Worm (Caenorhabditis elegans): ENCODE results near the gene F37C4.6.
A peak's percentile ranks its signal among the peaks of the same experiment; 100 is the strongest.

The F37C4.6 gene

DNA sequence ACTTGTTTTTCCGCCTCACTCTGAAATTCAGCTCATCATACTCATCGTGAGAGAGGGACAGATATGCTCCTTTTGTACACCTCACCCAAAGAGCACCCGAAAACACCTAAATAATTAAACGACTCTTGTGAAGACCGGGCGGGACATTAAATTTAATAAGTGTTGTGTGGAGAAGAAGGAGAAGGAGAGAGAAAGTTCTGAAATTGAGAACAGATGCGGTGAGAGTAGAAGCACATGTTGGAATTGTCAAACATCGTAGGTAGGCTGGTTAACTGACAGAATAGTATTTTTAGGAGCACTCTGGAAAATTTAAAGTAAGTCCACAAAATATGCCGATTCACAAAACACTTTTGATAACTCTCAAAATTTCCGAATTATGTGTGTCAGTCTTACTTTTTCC lies 24.6 kb downstream of the F37C4.6 start:
- no peak for TF ChIP-seq flt-1 (GFP tag; IDR thresholded peaks at IDR 0.05)
- no peak for TF ChIP-seq ztf-23 (GFP tag; IDR thresholded peaks at IDR 0.05)
- no peak for TF ChIP-seq med-1 (GFP tag; optimal IDR thresholded peaks at IDR 0.05; ENCODE audit: insufficient read depth)
- no peak for TF ChIP-seq tab-1 (GFP tag; IDR thresholded peaks at IDR 0.05)
- TF ChIP-seq T22C8.4 (GFP tag; IDR thresholded peaks at IDR 0.05), result no peak
- TF ChIP-seq ref-1 (GFP tag; conservative IDR thresholded peaks at IDR 0.05), result no peak
- TF ChIP-seq klf-2 (GFP tag; conservative IDR thresholded peaks at IDR 0.05), result no peak
- TF ChIP-seq ztf-29 (GFP tag; IDR thresholded peaks at IDR 0.05), result no peak

DNA sequence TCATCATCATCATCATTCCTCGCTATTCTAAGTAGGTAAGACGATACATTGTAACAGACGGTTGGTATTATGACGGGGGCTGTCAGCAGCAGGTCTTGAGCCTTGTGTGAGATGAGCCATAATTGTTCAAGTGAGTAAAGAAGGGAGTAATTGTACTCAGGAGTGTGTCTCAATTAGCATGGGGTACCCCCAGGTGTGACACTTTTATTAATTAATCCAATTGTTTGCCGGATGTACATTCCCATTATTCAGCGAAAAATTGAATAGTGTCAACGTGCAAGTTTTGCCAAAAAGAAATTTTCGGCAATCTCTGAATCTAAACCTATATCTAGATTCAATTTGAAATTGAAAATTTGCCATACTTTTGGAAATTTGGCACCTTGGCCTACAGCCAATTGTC lies 29.1 kb downstream of the F37C4.6 start:
- TF ChIP-seq klf-2 (GFP tag; conservative IDR thresholded peaks at IDR 0.05) (no peak), ref-1 (GFP tag; conservative IDR thresholded peaks at IDR 0.05) (no peak), med-1 (GFP tag; optimal IDR thresholded peaks at IDR 0.05; ENCODE audit: insufficient read depth) (no peak), ztf-23 (GFP tag; IDR thresholded peaks at IDR 0.05) (no peak), cog-1 (tag; optimal IDR thresholded peaks at IDR 0.05) (no peak), T22C8.4 (GFP tag; IDR thresholded peaks at IDR 0.05) (no peak), flt-1 (GFP tag; IDR thresholded peaks at IDR 0.05) (no peak), ztf-29 (GFP tag; IDR thresholded peaks at IDR 0.05) (no peak), tab-1 (GFP tag; IDR thresholded peaks at IDR 0.05) (no peak)

DNA sequence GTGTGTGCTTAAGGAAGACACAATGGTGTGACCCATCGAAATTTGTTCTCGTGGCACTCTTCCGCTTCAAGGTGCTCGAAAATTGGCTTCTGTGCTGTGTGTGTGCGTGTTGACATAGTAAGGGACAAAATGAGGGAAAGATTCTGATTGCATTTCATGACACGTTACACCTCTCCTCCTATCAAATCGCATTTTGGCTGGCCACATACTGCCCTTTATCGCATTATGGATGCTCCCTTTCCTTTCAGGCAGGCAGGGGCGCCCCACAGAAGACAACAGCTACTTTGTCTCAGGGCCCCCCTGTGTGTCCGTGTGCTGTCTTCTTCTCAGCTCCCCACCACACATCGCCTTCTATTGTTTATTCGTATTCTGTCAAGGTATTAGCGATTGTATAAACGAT lies 30.6 kb downstream of the F37C4.6 start:
- no peak for TF ChIP-seq T22C8.4 (GFP tag; IDR thresholded peaks at IDR 0.05)
- TF ChIP-seq med-1 (GFP tag; optimal IDR thresholded peaks at IDR 0.05; ENCODE audit: insufficient read depth), result no peak
- TF ChIP-seq flt-1 (GFP tag; IDR thresholded peaks at IDR 0.05), result no peak

DNA sequence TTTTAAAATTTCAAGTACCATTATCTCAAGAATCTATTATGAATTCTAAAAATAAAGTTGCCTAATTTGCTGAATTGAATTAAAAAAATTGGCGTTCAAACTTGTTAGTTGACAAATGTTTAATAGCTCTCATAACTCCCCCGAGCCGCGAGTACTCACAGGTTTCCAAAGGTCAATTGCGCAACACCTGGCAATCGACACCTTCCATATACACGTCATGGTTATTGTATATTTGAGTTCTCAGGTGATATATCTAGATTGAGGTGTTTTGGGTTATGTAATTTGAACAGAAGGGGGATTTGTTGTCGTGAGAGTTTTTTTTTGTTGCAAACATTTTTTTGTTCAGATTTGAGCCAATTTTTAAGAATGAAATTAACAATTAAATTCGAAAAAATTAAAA lies 33.5 kb downstream of the F37C4.6 start:
- TF ChIP-seq ref-1 (GFP tag; conservative IDR thresholded peaks at IDR 0.05), result no peak
- TF ChIP-seq T22C8.4 (GFP tag; IDR thresholded peaks at IDR 0.05), result no peak
- no peak for TF ChIP-seq flt-1 (GFP tag; IDR thresholded peaks at IDR 0.05)
- no peak for TF ChIP-seq cog-1 (tag; optimal IDR thresholded peaks at IDR 0.05)
- no peak for TF ChIP-seq tab-1 (GFP tag; IDR thresholded peaks at IDR 0.05)
- TF ChIP-seq ztf-29 (GFP tag; IDR thresholded peaks at IDR 0.05), result no peak
- TF ChIP-seq med-1 (GFP tag; optimal IDR thresholded peaks at IDR 0.05; ENCODE audit: insufficient read depth), result no peak
- TF ChIP-seq ztf-23 (GFP tag; IDR thresholded peaks at IDR 0.05), result no peak
- no peak for TF ChIP-seq klf-2 (GFP tag; conservative IDR thresholded peaks at IDR 0.05)

DNA sequence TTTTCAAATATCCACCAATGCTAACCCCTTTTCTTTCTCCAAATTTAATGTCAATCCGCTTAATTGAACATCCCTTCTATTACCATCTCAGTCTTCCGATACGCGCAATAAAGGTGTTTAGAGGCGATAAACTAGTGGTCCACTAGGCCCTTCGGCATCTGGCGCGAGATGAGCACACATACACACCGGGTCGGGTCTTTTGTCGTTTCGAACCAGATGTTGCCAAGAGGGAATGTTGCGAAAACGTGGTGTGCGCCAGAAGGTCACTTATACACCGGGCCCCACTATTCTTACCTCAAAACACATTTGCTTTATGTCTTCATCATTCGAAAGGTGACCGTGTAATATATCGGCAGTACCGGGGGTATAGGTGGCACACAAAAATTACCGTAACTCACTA lies 34.1 kb downstream of the F37C4.6 start:
- no peak for TF ChIP-seq med-1 (GFP tag; optimal IDR thresholded peaks at IDR 0.05; ENCODE audit: insufficient read depth)
- TF ChIP-seq T22C8.4 (GFP tag; IDR thresholded peaks at IDR 0.05), result peak; percentile 23; the same call in 1 of the 2 replicates

DNA sequence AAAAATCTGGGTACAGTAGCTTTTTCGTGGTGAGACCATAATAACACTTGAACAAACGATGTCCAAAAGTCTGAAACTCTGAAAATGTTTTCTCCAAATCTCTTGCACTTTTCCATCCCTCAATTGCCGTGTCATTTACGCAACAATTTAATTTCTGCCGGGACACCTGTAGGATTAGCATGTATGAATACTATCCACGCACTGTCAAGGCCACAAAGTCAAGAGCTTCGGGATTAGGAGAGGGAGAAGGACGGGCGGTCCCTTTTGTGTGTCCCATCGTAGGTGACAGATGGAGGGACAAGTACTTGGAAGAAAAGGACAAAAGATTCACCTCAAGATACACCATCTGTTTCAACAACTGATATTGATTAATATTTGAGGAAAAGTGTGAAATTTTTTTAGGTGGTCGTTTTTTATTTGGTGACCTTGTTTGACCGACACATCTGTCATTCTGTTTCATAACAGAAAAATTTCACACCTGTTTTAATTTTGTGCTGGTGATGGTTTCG lies 35.1 kb downstream of the F37C4.6 start:
- TF ChIP-seq klf-2 (GFP tag; conservative IDR thresholded peaks at IDR 0.05), result no peak
- TF ChIP-seq T22C8.4 (GFP tag; IDR thresholded peaks at IDR 0.05), result no peak
- no peak for TF ChIP-seq ztf-29 (GFP tag; IDR thresholded peaks at IDR 0.05)
- no peak for TF ChIP-seq cog-1 (tag; optimal IDR thresholded peaks at IDR 0.05)
- TF ChIP-seq med-1 (GFP tag; optimal IDR thresholded peaks at IDR 0.05; ENCODE audit: insufficient read depth), result no peak
- TF ChIP-seq tab-1 (GFP tag; IDR thresholded peaks at IDR 0.05), result no peak
- TF ChIP-seq flt-1 (GFP tag; IDR thresholded peaks at IDR 0.05), result no peak
- TF ChIP-seq ztf-23 (GFP tag; IDR thresholded peaks at IDR 0.05), result no peak
- no peak for TF ChIP-seq ref-1 (GFP tag; conservative IDR thresholded peaks at IDR 0.05)

DNA sequence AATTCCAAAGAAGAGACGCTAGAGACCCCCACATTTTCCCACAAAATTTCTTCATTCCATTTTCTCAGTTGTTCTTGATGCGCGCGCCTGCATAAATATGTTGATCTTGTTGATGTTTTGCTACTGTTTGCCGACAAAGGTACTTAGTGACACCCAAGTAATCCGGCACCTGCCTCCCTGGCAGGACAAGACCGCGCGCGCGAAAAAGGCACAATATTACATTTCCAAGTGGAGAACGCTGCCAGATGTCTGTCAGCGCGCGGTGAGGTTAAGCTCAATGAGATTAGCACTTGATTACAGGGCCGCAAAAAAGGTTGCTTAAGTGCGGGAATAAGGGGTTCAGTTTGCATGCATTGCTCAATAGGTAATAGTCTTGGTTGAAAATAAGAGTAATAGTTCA lies 36.5 kb downstream of the F37C4.6 start:
- TF ChIP-seq ref-1 (GFP tag; conservative IDR thresholded peaks at IDR 0.05) (no peak), klf-2 (GFP tag; conservative IDR thresholded peaks at IDR 0.05) (no peak), flt-1 (GFP tag; IDR thresholded peaks at IDR 0.05) (no peak), cog-1 (tag; optimal IDR thresholded peaks at IDR 0.05) (no peak), med-1 (GFP tag; optimal IDR thresholded peaks at IDR 0.05; ENCODE audit: insufficient read depth) (no peak), T22C8.4 (GFP tag; IDR thresholded peaks at IDR 0.05) (no peak), ztf-23 (GFP tag; IDR thresholded peaks at IDR 0.05) (no peak), tab-1 (GFP tag; IDR thresholded peaks at IDR 0.05) (no peak), ztf-29 (GFP tag; IDR thresholded peaks at IDR 0.05) (no peak)

DNA sequence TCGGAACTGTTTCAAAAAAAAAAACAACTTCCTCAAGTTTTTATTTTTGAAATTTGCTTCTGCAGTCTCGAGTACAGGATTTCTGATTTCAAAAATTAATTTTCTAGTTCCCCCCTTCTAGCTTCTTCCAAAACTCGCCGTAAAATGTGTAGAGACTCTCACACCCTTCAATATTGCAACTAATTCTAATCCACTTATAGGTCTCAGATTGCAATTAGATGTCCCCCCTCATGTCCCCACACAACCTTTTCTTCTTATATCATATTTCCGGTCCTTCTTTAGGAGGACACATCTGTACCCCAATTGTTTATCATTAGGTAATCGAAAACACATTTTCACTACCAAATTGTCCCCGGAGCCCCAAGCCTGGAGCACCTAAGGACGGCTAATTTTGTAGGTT lies 37.7 kb downstream of the F37C4.6 start:
- TF ChIP-seq med-1 (GFP tag; optimal IDR thresholded peaks at IDR 0.05; ENCODE audit: insufficient read depth) (no peak), cog-1 (tag; optimal IDR thresholded peaks at IDR 0.05) (no peak), ref-1 (GFP tag; conservative IDR thresholded peaks at IDR 0.05) (no peak), tab-1 (GFP tag; IDR thresholded peaks at IDR 0.05) (no peak), T22C8.4 (GFP tag; IDR thresholded peaks at IDR 0.05) (no peak), flt-1 (GFP tag; IDR thresholded peaks at IDR 0.05) (no peak), ztf-29 (GFP tag; IDR thresholded peaks at IDR 0.05) (no peak), ztf-23 (GFP tag; IDR thresholded peaks at IDR 0.05) (no peak)

DNA sequence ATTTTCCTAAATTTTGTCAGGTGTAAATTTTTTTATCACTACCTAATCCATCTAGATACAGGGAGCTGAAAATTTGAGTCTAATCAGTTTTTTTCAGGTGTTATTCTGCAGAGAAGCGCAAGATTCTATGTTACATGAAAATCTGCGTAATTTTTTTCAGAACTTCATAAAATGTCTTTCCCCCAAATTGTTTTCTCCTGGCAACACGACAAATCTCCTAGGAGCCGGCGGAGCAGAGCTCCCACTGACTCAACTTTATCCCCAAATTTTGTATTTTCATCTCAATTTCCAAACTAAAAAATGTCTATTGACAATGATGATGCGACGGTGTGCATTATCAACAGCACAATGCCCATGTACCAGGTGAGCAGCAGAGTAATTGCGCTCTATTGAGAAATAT lies 38.7 kb downstream of the F37C4.6 start, which contains the start of gene F28F9.2:
F28F9.2 (plus strand) TSS at position 301 of the 400 bp plus-strand sequence.
- TF ChIP-seq cog-1 (tag; optimal IDR thresholded peaks at IDR 0.05), result no peak
- TF ChIP-seq ref-1 (GFP tag; conservative IDR thresholded peaks at IDR 0.05), result no peak
- no peak for TF ChIP-seq med-1 (GFP tag; optimal IDR thresholded peaks at IDR 0.05; ENCODE audit: insufficient read depth)

DNA sequence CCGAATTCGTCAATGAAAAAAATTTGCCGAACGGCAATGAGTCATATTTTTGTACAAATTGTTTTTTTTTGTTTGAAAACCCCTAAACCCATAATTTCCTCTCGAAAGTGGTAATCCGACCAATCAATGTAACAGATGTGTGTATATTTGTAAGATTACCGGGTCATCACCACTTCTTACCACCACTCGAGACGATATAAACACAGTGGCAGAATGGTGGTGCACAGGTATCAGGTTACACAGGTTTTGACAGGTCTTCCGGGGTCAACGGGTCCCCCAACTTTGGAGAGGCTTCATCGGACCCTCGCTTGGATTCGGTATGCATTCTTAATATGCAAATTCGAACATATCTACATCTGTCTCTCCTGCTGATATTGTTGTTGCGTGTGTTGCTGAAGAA lies 39.4 kb downstream of the F37C4.6 start:
- TF ChIP-seq flt-1 (GFP tag; IDR thresholded peaks at IDR 0.05), result no peak
- TF ChIP-seq cog-1 (tag; optimal IDR thresholded peaks at IDR 0.05), result no peak
- TF ChIP-seq klf-2 (GFP tag; conservative IDR thresholded peaks at IDR 0.05), result no peak
- TF ChIP-seq med-1 (GFP tag; optimal IDR thresholded peaks at IDR 0.05; ENCODE audit: insufficient read depth), result no peak
- no peak for TF ChIP-seq ref-1 (GFP tag; conservative IDR thresholded peaks at IDR 0.05)
- TF ChIP-seq tab-1 (GFP tag; IDR thresholded peaks at IDR 0.05), result no peak
- TF ChIP-seq T22C8.4 (GFP tag; IDR thresholded peaks at IDR 0.05), result no peak
- TF ChIP-seq ztf-29 (GFP tag; IDR thresholded peaks at IDR 0.05), result no peak
- TF ChIP-seq ztf-23 (GFP tag; IDR thresholded peaks at IDR 0.05), result no peak
